Fruit fly (Drosophila melanogaster): ENCODE measurements around the gene Nmnat.
A peak's percentile ranks its signal among the peaks of the same experiment; 100 is the strongest.

Nmnat gene

dm6 chr3R:24917814-24918636, 27.0 kb upstream of the Nmnat start, which contains the start of the genes PIG-S, sud1 and CG11168 (continued):
- TF ChIP-seq CG13287 (GFP tag; IDR thresholded peaks at IDR 0.05; ENCODE audit: partially characterized antibody) (peak; percentile 97), HLH4C (GFP tag; IDR thresholded peaks at IDR 0.05; ENCODE audit: partially characterized antibody) (peak; percentile 89), Mes4 (GFP tag; optimal IDR thresholded peaks at IDR 0.05) (no peak), az2 (GFP tag; optimal IDR thresholded peaks at IDR 0.05) (peak; percentile 61), dan (GFP tag; IDR thresholded peaks at IDR 0.05) (no peak), CG12104 (GFP tag; optimal IDR thresholded peaks at IDR 0.05) (no peak), Rx (GFP tag; IDR thresholded peaks at IDR 0.05) (peak; percentile 35), CG14050 (GFP tag; IDR thresholded peaks at IDR 0.05) (peak; percentile 47; the same call in 2 of the 3 replicates), CG3847 (GFP tag; IDR thresholded peaks at IDR 0.05) (peak; percentile 76), hkb (optimal IDR thresholded peaks at IDR 0.05) (no peak), hkb (GFP tag; IDR thresholded peaks at IDR 0.05) (0 out of 2 replicates have a peak, but pooled peaks have one; percentile 11), sc (optimal IDR thresholded peaks at IDR 0.05) (no peak), sc (GFP tag; optimal IDR thresholded peaks at IDR 0.05) (no peak), CoRest (tag; optimal IDR thresholded peaks at IDR 0.05) (peak; percentile 78), ci (GFP tag; IDR thresholded peaks at IDR 0.05) (0 out of 3 replicates have a peak, but pooled peaks have one; percentile 27), rib (GFP tag; IDR thresholded peaks at IDR 0.05) (no peak), CG18476 (GFP tag; optimal IDR thresholded peaks at IDR 0.05) (peak; percentile 66), lov (optimal IDR thresholded peaks at IDR 0.05) (no peak), lov (GFP tag; IDR thresholded peaks at IDR 0.05) (0 out of 3 replicates have a peak, but pooled peaks have one; percentile 23), CG11504 (tag; optimal IDR thresholded peaks at IDR 0.05) (no peak), CG8765 (GFP tag; IDR thresholded peaks at IDR 0.05) (no peak), schlank (tag; optimal IDR thresholded peaks at IDR 0.05) (no peak), usp (GFP tag; optimal IDR thresholded peaks at IDR 0.05) (no peak), E2f2 (GFP tag; IDR thresholded peaks at IDR 0.05) (peak; percentile 26; the same call in 1 of the 2 replicates), oc (tag; optimal IDR thresholded peaks at IDR 0.05) (no peak), Hr39 (optimal IDR thresholded peaks at IDR 0.05) (no peak), Hsf (GFP tag; optimal IDR thresholded peaks at IDR 0.05) (no peak), CG4360 (GFP tag; IDR thresholded peaks at IDR 0.05) (no peak), sim (GFP tag; IDR thresholded peaks at IDR 0.05) (no peak), Gug (GFP tag; IDR thresholded peaks at IDR 0.05) (peak; percentile 64; the same call in 3 of the 4 replicates), ttk (GFP tag; IDR thresholded peaks at IDR 0.05) (peak; percentile 20; the same call in 1 of the 2 replicates), CG12391 (tag; optimal IDR thresholded peaks at IDR 0.05) (peak; percentile 81), lilli (GFP tag; optimal IDR thresholded peaks at IDR 0.05) (peak; percentile 17), YL-1 (GFP tag; optimal IDR thresholded peaks at IDR 0.05) (peak; percentile 51), sens-2 (GFP tag; IDR thresholded peaks at IDR 0.05) (no peak), tll (GFP tag; optimal IDR thresholded peaks at IDR 0.05) (peak in 1 of 2 experiments; percentile 16), ranshi (GFP tag; IDR thresholded peaks at IDR 0.05) (peak; percentile 74; the same call in 1 of the 2 replicates), CG30403 (GFP tag; optimal IDR thresholded peaks at IDR 0.05) (peak; percentile 65), maf-S (GFP tag; optimal IDR thresholded peaks at IDR 0.05) (no peak), HLH54F (GFP tag; optimal IDR thresholded peaks at IDR 0.05) (peak; percentile 7), Tbp (GFP tag; optimal IDR thresholded peaks at IDR 0.05) (no peak), tx (GFP tag; optimal IDR thresholded peaks at IDR 0.05) (no peak), mirr (GFP tag; optimal IDR thresholded peaks at IDR 0.05) (no peak), Gsc (GFP tag; IDR thresholded peaks at IDR 0.05) (no peak), lola (GFP tag; optimal IDR thresholded peaks at IDR 0.05) (peak in 1 of 3 experiments; percentile 67), nerfin-2 (GFP tag; IDR thresholded peaks at IDR 0.05; ENCODE audit: partially characterized antibody) (peak; percentile 81), chn (GFP tag; optimal IDR thresholded peaks at IDR 0.05) (no peak), CG17912 (GFP tag; optimal IDR thresholded peaks at IDR 0.05) (no peak), CG13123 (GFP tag; optimal IDR thresholded peaks at IDR 0.05) (peak; percentile 48), vfl (GFP tag; optimal IDR thresholded peaks at IDR 0.05) (no peak), CG17568 (GFP tag; optimal IDR thresholded peaks at IDR 0.05) (no peak)
